Worm (Caenorhabditis elegans) whole organism, late embryonic: Measurements from ENCODE around the gene dnj-18.

Experiments
- ceh-31 ChIP-seq: sonication (generic microtip); optimal IDR thresholded peaks from 2 replicates; lab custom pipeline; 2016; ENCODE audit warnings: missing genetic modification characterization, missing compliant biosample characterization
- ets-4 ChIP-seq: sonication (generic microtip); optimal IDR thresholded peaks from 2 replicates; lab custom pipeline; 2016; ENCODE audit warnings: missing genetic modification characterization, missing compliant biosample characterization
- fkh-10 ChIP-seq: fragments of 150-350 bp; optimal IDR thresholded peaks from 2 replicates; lab custom pipeline; 2014; ENCODE audit warnings: missing biosample characterization, missing genetic modification reagents, missing genetic modification characterization
- nhr-11 ChIP-seq: fragments of 150-350 bp; optimal IDR thresholded peaks from 2 replicates; lab custom pipeline; 2014; ENCODE audit warnings: missing biosample characterization, missing genetic modification characterization
- sox-4 ChIP-seq: sonication (generic microtip); optimal IDR thresholded peaks from 2 replicates; lab custom pipeline; 2017; ENCODE audit warnings: mild to moderate bottlenecking, missing genetic modification characterization, inconsistent platforms, missing compliant biosample characterization

ce11 chrIII:4677466-4677865 is 20.5 kb upstream of the dnj-18 start, which contains the start of gene srg-10:
- no peak for TF ChIP-seq ets-4 (tag; lab: Kevin White, UChicago)
- no peak for TF ChIP-seq nhr-11 (tag; lab: Kevin White, UChicago)
- TF ChIP-seq fkh-10 (GFP tag; lab: Kevin White, UChicago), result no peak
- TF ChIP-seq sox-4, result no peak
- no peak for TF ChIP-seq ceh-31 (tag; lab: Kevin White, UChicago)
